Fruit fly (Drosophila melanogaster) whole organism, embryonic: ENCODE results near the gene Acp32CD.

Experiments
- ATbp ChIP-seq: fragments of 200-800 bp; sonication (Bioruptor generic); optimal IDR thresholded peaks from 2 replicates; lab custom pipeline; 2017; ENCODE audit warnings: missing biosample characterization, mild to moderate bottlenecking, missing genetic modification characterization, missing genetic modification reagents
- Ada2b ChIP-seq: fragments of 200-800 bp; sonication (Bioruptor generic); IDR thresholded peaks from 2 replicates; pipeline ENCODE4 v1.3.6; 2022; ENCODE audit warnings: missing biosample characterization, missing genetic modification characterization
- Aef1 ChIP-seq: fragments of 200-800 bp; sonication (Bioruptor generic); IDR thresholded peaks from 3 replicates; pipeline ENCODE4 v1.3.6; 2022; ENCODE audit warnings: missing biosample characterization, missing genetic modification characterization
- CG10209 ChIP-seq: fragments of 200-800 bp; sonication (Bioruptor generic); optimal IDR thresholded peaks from 3 replicates; lab custom pipeline; 2017; ENCODE audit warnings: missing biosample characterization, mild to moderate bottlenecking, missing genetic modification characterization, missing genetic modification reagents
- CG10366 ChIP-seq: fragments of 200-800 bp; sonication (Bioruptor generic); IDR thresholded peaks from 2 replicates; pipeline ENCODE4 v1.3.6; 2022; ENCODE audit warnings: missing biosample characterization, missing genetic modification characterization
- CG12391 ChIP-seq: fragments of 200-800 bp; sonication (Bioruptor generic); optimal IDR thresholded peaks from 3 replicates; lab custom pipeline; 2018; ENCODE audit warnings: missing biosample characterization, mild to moderate bottlenecking, missing genetic modification characterization, moderate library complexity
- CG12659 ChIP-seq: fragments of 200-800 bp; sonication (Bioruptor generic); optimal IDR thresholded peaks from 3 replicates; lab custom pipeline; 2017; ENCODE audit warnings: mild to moderate bottlenecking, missing biosample characterization, missing genetic modification reagents, missing genetic modification characterization
- CG13424 ChIP-seq: fragments of 200-800 bp; sonication (Bioruptor generic); optimal IDR thresholded peaks from 2 replicates; lab custom pipeline; 2019; ENCODE audit warnings: missing biosample characterization, mild to moderate bottlenecking, missing genetic modification characterization, moderate library complexity
- CG13775 ChIP-seq: fragments of 200-800 bp; sonication (Bioruptor generic); optimal IDR thresholded peaks from 3 replicates; lab custom pipeline; 2017; ENCODE audit warnings: missing biosample characterization, mild to moderate bottlenecking, missing genetic modification characterization
- CG13894 ChIP-seq: fragments of 200-800 bp; sonication (Bioruptor generic); optimal IDR thresholded peaks from 3 replicates; lab custom pipeline; 2018; ENCODE audit warnings: missing biosample characterization, mild to moderate bottlenecking, missing genetic modification characterization, moderate library complexity
- CG15011 ChIP-seq: fragments of 200-800 bp; sonication (Bioruptor generic); optimal IDR thresholded peaks from 3 replicates; lab custom pipeline; 2018; ENCODE audit warnings: missing biosample characterization, mild to moderate bottlenecking, missing genetic modification characterization
- CG18599 ChIP-seq: fragments of 200-800 bp; sonication (Bioruptor generic); optimal IDR thresholded peaks from 3 replicates; lab custom pipeline; 2017; ENCODE audit warnings: missing biosample characterization, missing genetic modification characterization, mild to moderate bottlenecking, moderate library complexity, missing genetic modification reagents
- CG18619 ChIP-seq: fragments of 200-800 bp; sonication (Bioruptor generic); optimal IDR thresholded peaks from 3 replicates; lab custom pipeline; 2017; ENCODE audit warnings: missing biosample characterization, mild to moderate bottlenecking, missing genetic modification characterization
- CG2678 ChIP-seq: fragments of 200-800 bp; sonication (Bioruptor generic); optimal IDR thresholded peaks from 3 replicates; lab custom pipeline; 2019; ENCODE audit warnings: missing biosample characterization, mild to moderate bottlenecking, missing genetic modification characterization, moderate library complexity
- CG30403 ChIP-seq: fragments of 200-800 bp; sonication (Bioruptor generic); optimal IDR thresholded peaks from 3 replicates; lab custom pipeline; 2016; ENCODE audit warnings: missing biosample characterization, missing genetic modification characterization
- CG4424 ChIP-seq: fragments of 200-800 bp; sonication (Bioruptor generic); optimal IDR thresholded peaks from 3 replicates; lab custom pipeline; 2016; ENCODE audit warnings: missing biosample characterization, missing genetic modification characterization
- CG6689 ChIP-seq: fragments of 200-800 bp; sonication (Bioruptor generic); IDR thresholded peaks from 2 replicates; pipeline ENCODE4 v1.3.6; 2022; ENCODE audit warnings: missing biosample characterization, missing genetic modification characterization
- CG8924 ChIP-seq: fragments of 200-800 bp; optimal IDR thresholded peaks from 3 replicates; lab custom pipeline; 2019; ENCODE audit warnings: missing biosample characterization, mild to moderate bottlenecking, missing genetic modification characterization, moderate library complexity
- CG9215 ChIP-seq: fragments of 200-800 bp; sonication (Bioruptor generic); IDR thresholded peaks from 2 replicates; pipeline ENCODE4 v1.3.6; 2022; ENCODE audit warnings: missing biosample characterization, missing genetic modification characterization
- CG9727 ChIP-seq: fragments of 200-800 bp; sonication (Bioruptor generic); optimal IDR thresholded peaks from 3 replicates; lab custom pipeline; 2017; ENCODE audit warnings: missing biosample characterization, mild to moderate bottlenecking, missing genetic modification characterization
- CG9817 ChIP-seq: fragments of 200-800 bp; sonication (Bioruptor generic); optimal IDR thresholded peaks from 2 replicates; lab custom pipeline; 2018; ENCODE audit warnings: missing biosample characterization, mild to moderate bottlenecking, missing genetic modification characterization, moderate library complexity
- CHES-1-like ChIP-seq: fragments of 200-800 bp; sonication (Bioruptor generic); optimal IDR thresholded peaks from 2 replicates; lab custom pipeline; 2016; ENCODE audit warnings: missing biosample characterization, missing genetic modification characterization
- Dek ChIP-seq: fragments of 200-800 bp; sonication (Bioruptor generic); optimal IDR thresholded peaks from 3 replicates; lab custom pipeline; 2019; ENCODE audit warnings: missing biosample characterization, mild to moderate bottlenecking, missing genetic modification characterization, moderate library complexity
- Fer1 ChIP-seq: fragments of 200-800 bp; sonication (Bioruptor generic); optimal IDR thresholded peaks from 2 replicates; lab custom pipeline; 2017; ENCODE audit warnings: missing biosample characterization, mild to moderate bottlenecking, missing genetic modification characterization
- HHEX ChIP-seq: fragments of 200-800 bp; sonication (Bioruptor generic); optimal IDR thresholded peaks from 3 replicates; lab custom pipeline; 2017; ENCODE audit warnings: missing biosample characterization, mild to moderate bottlenecking, missing genetic modification characterization, missing genetic modification reagents
- HLH54F ChIP-seq: fragments of 200-800 bp; sonication (Bioruptor generic); optimal IDR thresholded peaks from 3 replicates; lab custom pipeline; 2016; ENCODE audit warnings: missing biosample characterization, missing genetic modification characterization
- Med ChIP-seq: fragments of 200-800 bp; sonication (Bioruptor generic); peaks from one replicate; lab custom pipeline; 2016; ENCODE audit warnings: missing biosample characterization, missing genetic modification characterization, mild to moderate bottlenecking, inconsistent platforms, moderate library complexity
- Poxn ChIP-seq: fragments of 200-800 bp; sonication (Bioruptor generic); IDR thresholded peaks from 2 replicates; pipeline ENCODE4 v1.3.6; 2022; ENCODE audit warnings: missing biosample characterization, missing genetic modification characterization
- Ptx1 ChIP-seq: fragments of 200-800 bp; sonication (Bioruptor generic); IDR thresholded peaks from 2 replicates; pipeline ENCODE4 v1.3.6; 2022; ENCODE audit warnings: missing biosample characterization, missing genetic modification characterization
- Side ChIP-seq: fragments of 200-800 bp; sonication (Bioruptor generic); optimal IDR thresholded peaks from 2 replicates; lab custom pipeline; 2016; ENCODE audit warnings: missing biosample characterization, missing genetic modification characterization
- Taf1 ChIP-seq: fragments of 200-800 bp; sonication (Bioruptor generic); IDR thresholded peaks from 2 replicates; pipeline ENCODE4 v1.3.6; 2022; ENCODE audit warnings: missing biosample characterization, missing genetic modification characterization
- al ChIP-seq: fragments of 200-800 bp; sonication (Bioruptor generic); IDR thresholded peaks from 2 replicates; pipeline ENCODE4 v1.3.6; 2022; ENCODE audit warnings: missing biosample characterization, missing genetic modification characterization
- corto ChIP-seq: fragments of 200-800 bp; sonication (Bioruptor generic); optimal IDR thresholded peaks from 2 replicates; lab custom pipeline; 2016; ENCODE audit warnings: missing biosample characterization, mild to moderate bottlenecking, missing genetic modification characterization, moderate library complexity
- crol ChIP-seq: fragments of 200-800 bp; sonication (Bioruptor generic); IDR thresholded peaks from 2 replicates; pipeline ENCODE4 v1.3.6; 2022; ENCODE audit warnings: missing biosample characterization, missing genetic modification characterization
- dysf ChIP-seq: fragments of 200-800 bp; sonication (Bioruptor generic); IDR thresholded peaks from 3 replicates; pipeline ENCODE4 v1.3.6; 2022; ENCODE audit warnings: missing biosample characterization, missing genetic modification characterization
- fd3F ChIP-seq: fragments of 200-800 bp; sonication (Bioruptor generic); optimal IDR thresholded peaks from 2 replicates; lab custom pipeline; 2018; ENCODE audit warnings: missing biosample characterization, mild to moderate bottlenecking, missing genetic modification characterization, moderate library complexity
- gcm2 ChIP-seq: fragments of 200-800 bp; sonication (Bioruptor generic); optimal IDR thresholded peaks from 2 replicates; lab custom pipeline; 2016; ENCODE audit warnings: missing biosample characterization, missing genetic modification characterization
- ind ChIP-seq: fragments of 200-800 bp; sonication (Bioruptor generic); optimal IDR thresholded peaks from 3 replicates; lab custom pipeline; 2016; ENCODE audit warnings: missing biosample characterization, missing genetic modification characterization
- inv ChIP-seq: fragments of 200-800 bp; sonication (Bioruptor generic); IDR thresholded peaks from 2 replicates; pipeline ENCODE4 v1.3.6; 2022; ENCODE audit warnings: missing biosample characterization, missing genetic modification characterization; ENCODE audit not compliant: partially characterized antibody
- kay ChIP-seq: fragments of 200-800 bp; sonication (Bioruptor generic); optimal IDR thresholded peaks from 2 replicates; lab custom pipeline; 2016; ENCODE audit warnings: missing biosample characterization, missing genetic modification characterization
- lab ChIP-seq: fragments of 200-800 bp; sonication (Bioruptor generic); optimal IDR thresholded peaks from 3 replicates; lab custom pipeline; 2017; ENCODE audit warnings: missing biosample characterization, missing genetic modification characterization, mild to moderate bottlenecking, moderate library complexity, missing genetic modification reagents
- nerfin-1 ChIP-seq: fragments of 200-800 bp; sonication (Bioruptor generic); optimal IDR thresholded peaks from 3 replicates; lab custom pipeline; 2019; ENCODE audit warnings: missing biosample characterization, mild to moderate bottlenecking, missing genetic modification characterization, moderate library complexity
- repo ChIP-seq: fragments of 200-800 bp; sonication (Bioruptor generic); optimal IDR thresholded peaks from 2 replicates; lab custom pipeline; 2016; ENCODE audit warnings: missing biosample characterization, missing genetic modification characterization
- seq ChIP-seq: fragments of 200-800 bp; sonication (Bioruptor generic); IDR thresholded peaks from 2 replicates; pipeline ENCODE4 v1.3.6; 2022; ENCODE audit warnings: missing biosample characterization, missing genetic modification characterization
- sob ChIP-seq: fragments of 200-800 bp; sonication (Bioruptor generic); IDR thresholded peaks from 2 replicates; pipeline ENCODE4 v1.3.6; 2022; ENCODE audit warnings: missing biosample characterization, missing genetic modification characterization
- tgo ChIP-seq: fragments of 200-800 bp; sonication (Bioruptor generic); IDR thresholded peaks from 3 replicates; pipeline ENCODE4 v1.3.6; 2022; ENCODE audit warnings: missing biosample characterization, missing genetic modification characterization
- trem ChIP-seq: fragments of 200-800 bp; optimal IDR thresholded peaks from 3 replicates; lab custom pipeline; 2019; ENCODE audit warnings: missing biosample characterization, mild to moderate bottlenecking, missing genetic modification characterization, moderate library complexity
- unpg ChIP-seq: fragments of 200-800 bp; sonication (Bioruptor generic); optimal IDR thresholded peaks from 3 replicates; lab custom pipeline; 2018; ENCODE audit warnings: missing biosample characterization, mild to moderate bottlenecking, missing genetic modification characterization, moderate library complexity

The Acp32CD gene

dm6 chr2L:11065106-11065878 is 49.9 kb downstream of the Acp32CD start (continued):
- TF ChIP-seq Side (GFP tag; lab: Kevin White, UChicago) (no peak), CHES-1-like (GFP tag; lab: Kevin White, UChicago) (no peak), CG15011 (GFP tag; lab: Kevin White, UChicago) (peak; percentile 16), gcm2 (GFP tag; lab: Kevin White, UChicago) (no peak), CG4424 (GFP tag; lab: Kevin White, UChicago) (peak; percentile 11), unpg (GFP tag; lab: Kevin White, UChicago) (peak; percentile 33), repo (no peak), Med (GFP tag; lab: Kevin White, UChicago) (peak; percentile 45), inv (GFP tag; lab: Robert Waterston, UW) (no peak), Dek (peak; percentile 50), CG30403 (GFP tag; lab: Kevin White, UChicago) (peak; percentile 42), CG6689 (GFP tag; lab: Robert Waterston, UW) (peak; percentile 42; the same call in 1 of the 2 replicates), ind (GFP tag; lab: Kevin White, UChicago) (peak; percentile 25), CG10366 (0 out of 2 replicates have a peak, but pooled peaks have one; percentile 31), Aef1 (GFP tag; lab: Robert Waterston, UW) (peak; percentile 45; the same call in 2 of the 3 replicates), trem (tag; lab: Kevin White, UChicago) (no peak), sob (GFP tag; lab: Robert Waterston, UW) (peak; percentile 41; the same call in 1 of the 2 replicates), CG12659 (peak; percentile 21), fd3F (GFP tag; lab: Kevin White, UChicago) (peak; percentile 24), CG9727 (GFP tag; lab: Kevin White, UChicago) (peak; percentile 12), CG13894 (tag; lab: Kevin White, UChicago) (peak; percentile 3), CG18599 (GFP tag; lab: Kevin White, UChicago) (peak; percentile 71), CG12391 (tag; lab: Kevin White, UChicago) (peak; percentile 11), CG8924 (tag; lab: Kevin White, UChicago) (peak; percentile 27), Fer1 (peak; percentile 61), nerfin-1 (tag; lab: Kevin White, UChicago) (no peak), kay (no peak), Poxn (GFP tag; lab: Robert Waterston, UW) (peak; percentile 59), HHEX (GFP tag; lab: Kevin White, UChicago) (peak; percentile 54), CG2678 (tag; lab: Kevin White, UChicago) (peak; percentile 69), al (GFP tag; lab: Robert Waterston, UW) (peak; percentile 17; the same call in 1 of the 2 replicates), CG13775 (peak; percentile 41), tgo (GFP tag; lab: Robert Waterston, UW) (peak; percentile 56), seq (GFP tag; lab: Robert Waterston, UW) (peak; percentile 45; the same call in 1 of the 2 replicates), dysf (GFP tag; lab: Robert Waterston, UW) (peak; percentile 66; the same call in 2 of the 3 replicates), Ada2b (GFP tag; lab: Robert Waterston, UW) (0 out of 2 replicates have a peak, but pooled peaks have one; percentile 4), CG18619 (GFP tag; lab: Kevin White, UChicago) (peak; percentile 48), Ptx1 (peak; percentile 58), crol (GFP tag; lab: Robert Waterston, UW) (peak; percentile 70), ATbp (GFP tag; lab: Kevin White, UChicago) (no peak), lab (GFP tag; lab: Kevin White, UChicago) (peak; percentile 65), corto (peak; percentile 10), CG9215 (GFP tag; lab: Robert Waterston, UW) (peak; percentile 59), HLH54F (GFP tag; lab: Kevin White, UChicago) (no peak), CG9817 (tag; lab: Kevin White, UChicago) (peak; percentile 34), CG13424 (peak; percentile 5), CG10209 (peak; percentile 42), Taf1 (GFP tag; lab: Robert Waterston, UW) (peak; percentile 24; the same call in 1 of the 2 replicates)
